Fruit fly (Drosophila melanogaster) whole organism, prepupa: Measurements from ENCODE around the gene dl.

Source experiments
- CG10669 ChIP-seq: fragments of 200-800 bp; sonication (Bioruptor generic); optimal IDR thresholded peaks from 3 replicates; lab custom pipeline; 2018; ENCODE audit warnings: missing biosample characterization, mild to moderate bottlenecking, missing genetic modification characterization, moderate library complexity
- CG32006 ChIP-seq: fragments of 200-800 bp; sonication (Bioruptor generic); optimal IDR thresholded peaks from 3 replicates; lab custom pipeline; 2017; ENCODE audit warnings: missing biosample characterization, mild to moderate bottlenecking, missing genetic modification characterization
- CG34406 ChIP-seq: fragments of 200-800 bp; sonication (Bioruptor generic); optimal IDR thresholded peaks from 3 replicates; lab custom pipeline; 2016; ENCODE audit warnings: missing biosample characterization, missing genetic modification characterization
- CG6163 ChIP-seq: fragments of 200-800 bp; sonication (Bioruptor generic); IDR thresholded peaks from 3 replicates; pipeline ENCODE4 v1.3.6; 2022; ENCODE audit warnings: missing biosample characterization, missing genetic modification characterization
- CG7368 ChIP-seq: fragments of 200-800 bp; sonication (Bioruptor generic); optimal IDR thresholded peaks from 3 replicates; lab custom pipeline; 2016; ENCODE audit warnings: missing biosample characterization, missing genetic modification characterization
- CG8632 ChIP-seq: fragments of 200-800 bp; sonication (Bioruptor generic); optimal IDR thresholded peaks from 3 replicates; lab custom pipeline; 2016; ENCODE audit warnings: missing biosample characterization, missing genetic modification characterization
- Lpt ChIP-seq: fragments of 200-800 bp; sonication (Bioruptor generic); optimal IDR thresholded peaks from 3 replicates; lab custom pipeline; 2016; ENCODE audit warnings: missing biosample characterization, missing genetic modification characterization
- OdsH ChIP-seq: fragments of 200-800 bp; sonication (Bioruptor generic); optimal IDR thresholded peaks from 3 replicates; lab custom pipeline; 2016; ENCODE audit warnings: missing biosample characterization, missing genetic modification characterization
- Smox ChIP-seq: fragments of 200-800 bp; sonication (Bioruptor generic); optimal IDR thresholded peaks from 3 replicates; lab custom pipeline; 2016; ENCODE audit warnings: missing biosample characterization, missing genetic modification characterization
- fd59A ChIP-seq: fragments of 200-800 bp; sonication (Bioruptor generic); optimal IDR thresholded peaks from 2 replicates; lab custom pipeline; 2017; ENCODE audit warnings: missing biosample characterization, mild to moderate bottlenecking, missing genetic modification characterization, missing genetic modification reagents
- lz ChIP-seq: fragments of 200-800 bp; sonication (Bioruptor generic); optimal IDR thresholded peaks from 3 replicates; lab custom pipeline; 2016; ENCODE audit warnings: missing biosample characterization, missing genetic modification characterization
- pdm3 ChIP-seq: fragments of 200-800 bp; sonication (Bioruptor generic); optimal IDR thresholded peaks from 3 replicates; lab custom pipeline; 2016; ENCODE audit warnings: missing biosample characterization, missing genetic modification characterization
- salr ChIP-seq, 2 experiments: fragments of 200-800 bp; sonication (Bioruptor generic); optimal IDR thresholded peaks; 3 replicates each; lab custom pipeline; 2016 to 2018; ENCODE audit warnings: missing biosample characterization in 2 of 2, missing genetic modification characterization in 2 of 2, mild to moderate bottlenecking in 1 of 2
- spab ChIP-seq: fragments of 200-800 bp; sonication (Bioruptor generic); optimal IDR thresholded peaks from 2 replicates; lab custom pipeline; 2017; ENCODE audit warnings: missing biosample characterization, mild to moderate bottlenecking, missing genetic modification characterization, missing genetic modification reagents

dm6 chr2L:17436500-17436899, 13.7 kb downstream of the dl start, which contains the start of gene CG33928:
- TF ChIP-seq fd59A (GFP tag; lab: Kevin White, UChicago) (no peak), CG7368 (GFP tag; lab: Kevin White, UChicago) (no peak), Lpt (GFP tag; lab: Kevin White, UChicago) (no peak), spab (GFP tag; lab: Kevin White, UChicago) (no peak), pdm3 (GFP tag; lab: Kevin White, UChicago) (no peak), CG32006 (GFP tag; lab: Kevin White, UChicago) (no peak), CG8632 (GFP tag; lab: Kevin White, UChicago) (no peak), Smox (no peak), OdsH (no peak), lz (GFP tag; lab: Kevin White, UChicago) (no peak), CG34406 (GFP tag; lab: Kevin White, UChicago) (no peak), CG6163 (GFP tag; lab: Robert Waterston, UW) (no peak), salr (GFP tag; optimal IDR thresholded peaks at IDR 0.05; lab: Kevin White, UChicago) (no peak), CG10669 (no peak)
